Fruit fly (Drosophila melanogaster): ENCODE measurements around the gene CG12986.

The CG12986 gene

DNA sequence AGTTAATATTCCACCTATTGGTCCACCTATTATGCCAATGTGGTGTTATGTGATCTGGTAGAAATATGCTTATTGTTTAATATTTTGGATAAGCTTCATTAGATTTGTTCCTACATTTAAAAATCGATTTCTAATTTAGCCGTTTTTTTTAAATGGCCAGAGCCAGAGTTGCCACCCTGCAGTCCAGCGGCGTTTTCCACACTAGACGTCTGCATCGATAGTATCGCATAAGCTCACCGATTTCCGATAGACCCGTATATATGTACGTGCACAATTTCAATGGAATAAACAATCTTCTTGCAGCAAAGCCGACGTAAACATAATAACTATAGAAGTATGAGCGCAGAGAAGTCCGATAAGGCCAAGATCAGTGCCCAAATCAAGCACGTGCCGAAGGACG lies 22.4 kb upstream of the CG12986 start, which contains the start of gene Taf9:
Gene Taf9 (plus strand): TSS at position 239 of the 400 bp plus-strand sequence.
- TF ChIP-seq h (GFP tag; optimal IDR thresholded peaks at IDR 0.05), result no peak
- peak; percentile 64 for TF ChIP-seq Hr83 (GFP tag; optimal IDR thresholded peaks at IDR 0.05; ENCODE audit: poor library complexity, severe bottlenecking)

DNA sequence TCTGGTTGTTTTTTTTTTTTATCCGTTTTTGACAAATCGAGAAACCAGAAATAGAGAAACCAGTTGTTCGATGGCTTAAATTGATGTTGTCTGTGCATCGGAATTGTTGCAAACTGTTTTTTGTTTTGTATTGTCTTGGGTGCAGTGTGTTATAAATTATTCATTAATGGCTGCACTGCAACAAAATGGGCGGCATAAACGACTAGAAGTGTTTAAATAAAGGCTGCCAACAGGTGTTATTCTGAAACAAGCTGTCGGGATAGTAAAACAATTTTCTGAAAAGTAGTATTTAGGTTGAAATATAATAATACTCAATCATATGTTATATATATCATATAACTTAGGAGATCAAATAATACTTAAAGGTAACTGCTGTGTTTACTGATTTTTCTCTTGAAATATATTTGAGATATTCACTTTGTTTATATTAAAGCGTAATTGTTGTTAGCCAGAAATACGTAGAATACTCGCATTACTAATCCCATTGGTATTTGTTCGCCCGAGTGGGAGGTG lies 17.0 kb upstream of the CG12986 start:
- no peak for TF ChIP-seq Dfd (GFP tag; optimal IDR thresholded peaks at IDR 0.05)
- TF ChIP-seq Vsx2 (GFP tag; optimal IDR thresholded peaks at IDR 0.05; ENCODE audit: partially characterized antibody), result no peak
- TF ChIP-seq Myc (optimal IDR thresholded peaks at IDR 0.05), result no peak
- TF ChIP-seq dsf (GFP tag; optimal IDR thresholded peaks at IDR 0.05; ENCODE audit: borderline replicate concordance), result no peak
- TF ChIP-seq N (GFP tag; optimal IDR thresholded peaks at IDR 0.05), result no peak
- TF ChIP-seq ey (GFP tag; optimal IDR thresholded peaks at IDR 0.05), result no peak
- no peak for TF ChIP-seq Hr83 (GFP tag; optimal IDR thresholded peaks at IDR 0.05; ENCODE audit: poor library complexity, severe bottlenecking)
- no peak for TF ChIP-seq HLH106 (tag; optimal IDR thresholded peaks at IDR 0.05)
- TF ChIP-seq Abd-B (GFP tag; optimal IDR thresholded peaks at IDR 0.05), result no peak
- no peak for TF ChIP-seq CrebA (GFP tag; optimal IDR thresholded peaks at IDR 0.05; ENCODE audit: borderline replicate concordance)

DNA sequence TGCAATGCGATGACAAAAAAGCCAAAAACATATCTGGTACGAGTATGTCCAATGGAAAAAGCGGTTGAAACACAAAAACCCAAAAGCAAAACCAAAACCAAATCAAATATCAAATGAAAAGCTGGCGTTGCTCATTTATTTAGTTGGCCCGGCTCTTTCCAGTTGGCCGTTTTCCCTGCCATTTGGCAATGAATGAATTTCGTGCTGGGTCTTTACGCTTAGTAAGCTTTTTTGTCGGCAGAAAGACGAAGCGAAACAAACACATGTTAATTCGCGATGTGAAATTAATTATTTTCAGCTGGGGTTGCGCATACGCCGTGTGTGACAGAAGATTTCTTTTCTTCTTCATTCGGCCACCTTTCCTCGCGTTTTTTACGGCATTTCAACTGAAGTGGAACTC lies 15.3 kb upstream of the CG12986 start:
- TF ChIP-seq foxo (GFP tag; optimal IDR thresholded peaks at IDR 0.05) (no peak), fru (GFP tag; optimal IDR thresholded peaks at IDR 0.05) (no peak), Sp1 (GFP tag; optimal IDR thresholded peaks at IDR 0.05) (no peak), dl (GFP tag; optimal IDR thresholded peaks at IDR 0.05; ENCODE audit: insufficient read depth in 1 of 2, partially characterized antibody in 2 of 2) (no peak), br (GFP tag; optimal IDR thresholded peaks at IDR 0.05) (no peak), tai (GFP tag; optimal IDR thresholded peaks at IDR 0.05) (no peak), h (GFP tag; optimal IDR thresholded peaks at IDR 0.05) (no peak), usp (GFP tag; optimal IDR thresholded peaks at IDR 0.05) (no peak), dmrt93B (GFP tag; optimal IDR thresholded peaks at IDR 0.05) (no peak), sage (GFP tag; optimal IDR thresholded peaks at IDR 0.05) (no peak), N (GFP tag; optimal IDR thresholded peaks at IDR 0.05) (no peak), woc (GFP tag; optimal IDR thresholded peaks at IDR 0.05) (no peak), rgr (GFP tag; optimal IDR thresholded peaks at IDR 0.05) (no peak), ey (GFP tag; optimal IDR thresholded peaks at IDR 0.05) (no peak), psq (GFP tag; optimal IDR thresholded peaks at IDR 0.05) (no peak), lola (GFP tag; optimal IDR thresholded peaks at IDR 0.05) (no peak), Dfd (GFP tag; optimal IDR thresholded peaks at IDR 0.05) (no peak), CrebA (GFP tag; optimal IDR thresholded peaks at IDR 0.05; ENCODE audit: borderline replicate concordance) (no peak), OdsH (GFP tag; optimal IDR thresholded peaks at IDR 0.05) (no peak), Jra (GFP tag; optimal IDR thresholded peaks at IDR 0.05) (no peak)

- TF ChIP-seq sv (GFP tag; optimal IDR thresholded peaks at IDR 0.05), result no peak
- peak; percentile 73 for TF ChIP-seq psq (GFP tag; optimal IDR thresholded peaks at IDR 0.05)
- TF ChIP-seq tai (GFP tag; optimal IDR thresholded peaks at IDR 0.05), result no peak
- TF ChIP-seq Dif (GFP tag; optimal IDR thresholded peaks at IDR 0.05; ENCODE audit: partially characterized antibody), result peak; percentile 50
- peak; percentile 70 for TF ChIP-seq Vsx2 (GFP tag; optimal IDR thresholded peaks at IDR 0.05; ENCODE audit: partially characterized antibody)
- peak; percentile 24 to 40 for TF ChIP-seq dl (GFP tag; optimal IDR thresholded peaks at IDR 0.05; ENCODE audit: insufficient read depth in 1 of 2, partially characterized antibody in 2 of 2)
Measured at dm6 chrX:17833986-17834385, 14.5 kb upstream of the CG12986 start.

DNA sequence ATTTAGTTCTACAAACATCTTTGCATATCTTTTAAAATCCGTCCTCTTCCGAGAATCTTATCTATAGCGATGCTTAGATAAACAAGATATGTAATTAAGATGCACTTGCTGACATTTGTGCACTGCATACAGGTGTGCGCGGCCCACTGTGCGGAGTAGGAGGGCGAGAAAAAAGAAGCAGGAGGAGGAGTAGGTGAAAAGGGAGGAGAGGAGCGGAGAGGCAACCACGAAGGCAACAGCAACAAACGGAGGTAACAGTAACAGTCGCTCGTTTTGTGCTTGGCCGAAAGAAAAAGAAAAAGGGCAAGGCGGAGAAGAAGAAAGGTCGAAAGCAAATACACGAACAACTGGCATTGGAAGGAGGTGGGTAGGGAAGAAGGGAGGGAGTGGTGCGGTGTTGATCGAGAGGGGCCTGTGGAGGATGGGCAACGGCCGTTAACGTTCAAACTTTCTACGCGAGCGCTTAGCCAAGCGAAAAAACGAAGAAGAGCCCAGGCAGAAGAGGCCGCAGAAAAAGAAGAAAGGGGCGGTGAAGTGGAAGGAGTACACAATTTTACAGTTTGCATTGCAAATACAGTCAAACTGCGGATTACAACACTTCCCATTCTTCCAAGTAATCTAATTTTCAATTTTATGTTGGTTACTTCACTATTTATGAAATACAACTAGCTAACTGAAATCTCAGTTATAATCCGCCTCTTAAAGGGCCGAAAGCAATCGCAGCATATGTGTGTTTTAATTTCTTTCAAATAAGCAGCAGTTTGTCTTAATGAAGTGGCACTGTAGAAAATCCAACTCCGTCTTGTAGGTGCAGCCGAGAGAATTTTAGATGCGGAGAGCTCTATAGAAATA lies 12.9 kb upstream of the CG12986 start:
- TF ChIP-seq rgr (GFP tag; optimal IDR thresholded peaks at IDR 0.05), result no peak
- TF ChIP-seq foxo (GFP tag; optimal IDR thresholded peaks at IDR 0.05), result no peak
- TF ChIP-seq psq (GFP tag; optimal IDR thresholded peaks at IDR 0.05), result peak; percentile 97
- no peak for TF ChIP-seq Rel (GFP tag; optimal IDR thresholded peaks at IDR 0.05)
- no peak for TF ChIP-seq Rel (tag; optimal IDR thresholded peaks at IDR 0.05)
- no peak for TF ChIP-seq Sp1 (GFP tag; optimal IDR thresholded peaks at IDR 0.05)
- no peak for TF ChIP-seq HLH106 (tag; optimal IDR thresholded peaks at IDR 0.05)
- no peak for TF ChIP-seq Dfd (GFP tag; optimal IDR thresholded peaks at IDR 0.05)
- peak; percentile 43 for TF ChIP-seq woc (GFP tag; optimal IDR thresholded peaks at IDR 0.05)
- no peak for TF ChIP-seq dl (GFP tag; optimal IDR thresholded peaks at IDR 0.05; ENCODE audit: insufficient read depth in 1 of 2, partially characterized antibody in 2 of 2)
- TF ChIP-seq fru (GFP tag; optimal IDR thresholded peaks at IDR 0.05), result peak; percentile 52
- TF ChIP-seq Abd-B (GFP tag; optimal IDR thresholded peaks at IDR 0.05), result no peak
- TF ChIP-seq usp (GFP tag; optimal IDR thresholded peaks at IDR 0.05), result no peak
- TF ChIP-seq Hnf4 (GFP tag; optimal IDR thresholded peaks at IDR 0.05), result no peak
- TF ChIP-seq OdsH (GFP tag; optimal IDR thresholded peaks at IDR 0.05), result no peak
- TF ChIP-seq pan (optimal IDR thresholded peaks at IDR 0.05), result no peak
- no peak for TF ChIP-seq tai (GFP tag; optimal IDR thresholded peaks at IDR 0.05)
- TF ChIP-seq sage (GFP tag; optimal IDR thresholded peaks at IDR 0.05), result no peak
- TF ChIP-seq br (GFP tag; optimal IDR thresholded peaks at IDR 0.05), result no peak

Data from whole organism, wandering third instar larva.